Worm (Caenorhabditis elegans) whole organism, L2 larva: ENCODE data around the gene M28.4.
A peak's percentile ranks its signal among the peaks of the same experiment; 100 is the strongest.

Experiments
- ZK546.5 ChIP-seq: sonication (generic microtip); optimal IDR thresholded peaks from 2 replicates; lab custom pipeline; 2017; ENCODE audit warnings: missing biosample characterization, missing genetic modification characterization
- aly-2 ChIP-seq: fragments of 150-350 bp; optimal IDR thresholded peaks from 2 replicates; lab custom pipeline; 2014; ENCODE audit warnings: missing biosample characterization, missing genetic modification characterization
- ama-1 ChIP-seq: fragments of 150-350 bp; optimal IDR thresholded peaks from 2 replicates; lab custom pipeline; 2018; ENCODE audit warnings: inconsistent platforms
- egl-27 ChIP-seq: sonication (generic microtip); optimal IDR thresholded peaks from 3 replicates; lab custom pipeline; 2017; ENCODE audit warnings: missing biosample characterization, missing genetic modification reagents, missing genetic modification characterization
- fos-1 ChIP-seq: fragments of 150-350 bp; optimal IDR thresholded peaks from 2 replicates; lab custom pipeline; 2014; ENCODE audit warnings: missing biosample characterization, missing genetic modification characterization
- lin-39 ChIP-seq: fragments of 150-350 bp; optimal IDR thresholded peaks from 2 replicates; lab custom pipeline; 2014; ENCODE audit warnings: missing biosample characterization, missing genetic modification reagents, missing genetic modification characterization
- lsy-2 ChIP-seq, 2 experiments: fragments of 150-350 bp in 1 of 2; sonication (generic microtip) in 1 of 2; optimal IDR thresholded peaks; 2 replicates each; lab custom pipeline; 2014 to 2017; ENCODE audit warnings: missing biosample characterization in 2 of 2, missing genetic modification characterization in 2 of 2
- nhr-11 ChIP-seq: fragments of 150-350 bp; optimal IDR thresholded peaks from 2 replicates; lab custom pipeline; 2014; ENCODE audit warnings: missing biosample characterization, missing genetic modification characterization
- nhr-12 ChIP-seq: fragments of 150-350 bp; optimal IDR thresholded peaks from 2 replicates; lab custom pipeline; 2014; ENCODE audit warnings: missing biosample characterization, missing genetic modification characterization
- nhr-237 ChIP-seq: fragments of 150-350 bp; optimal IDR thresholded peaks from 2 replicates; lab custom pipeline; 2014; ENCODE audit warnings: missing biosample characterization, missing genetic modification characterization
- nhr-77 ChIP-seq: fragments of 150-350 bp; optimal IDR thresholded peaks from 2 replicates; lab custom pipeline; 2014; ENCODE audit warnings: missing biosample characterization, missing genetic modification characterization
- unc-62 ChIP-seq: fragments of 150-350 bp; optimal IDR thresholded peaks from 2 replicates; lab custom pipeline; 2014; ENCODE audit warnings: missing biosample characterization, missing genetic modification reagents, missing genetic modification characterization
- ztf-11 ChIP-seq: sonication (generic microtip); optimal IDR thresholded peaks from 2 replicates; lab custom pipeline; 2017; ENCODE audit warnings: missing biosample characterization, missing genetic modification characterization

- no peak for TF ChIP-seq lsy-2 (tag; optimal IDR thresholded peaks at IDR 0.05; lab: Kevin White, UChicago)
- TF ChIP-seq nhr-12 = no peak
- TF ChIP-seq unc-62 (GFP tag; lab: Kevin White, UChicago) = no peak
- peak; percentile 94 for TF ChIP-seq fos-1 (tag; lab: Kevin White, UChicago)
- no peak for TF ChIP-seq egl-27 (tag; lab: Kevin White, UChicago)
- no peak for TF ChIP-seq nhr-11
- TF ChIP-seq ztf-11 (tag; lab: Kevin White, UChicago) = no peak
- no peak for TF ChIP-seq lin-39 (tag; lab: Kevin White, UChicago)
- TF ChIP-seq aly-2 (tag; lab: Kevin White, UChicago) = no peak
- no peak for TF ChIP-seq nhr-237
- no peak for TF ChIP-seq nhr-77 (tag; lab: Kevin White, UChicago)
- TF ChIP-seq ZK546.5 (tag; lab: Kevin White, UChicago) = no peak
- no peak for TF ChIP-seq ama-1 (lab: Kevin White, UChicago)
Measured at ce11 chrII:10627086-10627485, 16.4 kb upstream of the M28.4 start.
